Worm (Caenorhabditis elegans) whole organism, dauer: ENCODE results near the gene Y75B12A.2.
"Not testable (repeated sequence)": the region's sequence is repeated elsewhere in the genome, so short reads cannot be mapped to it uniquely, and the experiment has no call there.

Source experiments
- unc-62 ChIP-seq: sonication (generic microtip); optimal IDR thresholded peaks from 2 replicates; lab custom pipeline; 2017; ENCODE audit warnings: missing biosample characterization, missing genetic modification reagents, missing genetic modification characterization

Gene Y75B12A.2

DNA sequence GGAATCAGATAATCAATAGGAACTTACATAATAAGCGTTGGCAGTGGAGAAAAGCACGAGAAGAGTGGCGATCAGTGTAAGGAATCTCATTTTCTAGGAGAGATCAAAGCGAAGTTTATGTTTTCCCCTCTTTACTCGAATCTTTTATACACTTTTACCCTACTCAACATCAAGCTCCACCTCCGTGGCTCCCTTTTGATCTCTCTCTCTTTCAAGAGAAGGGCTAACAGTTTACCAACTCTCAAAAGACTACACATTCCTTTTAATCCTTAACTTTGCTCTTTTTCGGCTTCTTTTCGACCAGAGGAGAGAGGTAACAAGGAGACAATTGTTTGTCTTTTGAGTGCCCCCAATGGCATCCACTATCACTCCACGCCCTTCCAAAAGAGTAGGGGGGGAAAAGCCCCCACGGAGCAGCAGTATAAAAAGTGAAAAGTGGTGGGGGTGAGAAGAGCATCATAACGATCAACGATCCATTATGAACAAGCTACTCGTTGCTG, 22.1 kb upstream of the Y75B12A.2 start, which contains the start of the genes C01G10.15 and C01G10.6:
Gene C01G10.15 (minus strand): TSS at position 101 of the 500 bp plus-strand sequence.
Gene C01G10.6 (plus strand): TSS at position 450 of the 500 bp plus-strand sequence.
- TF ChIP-seq unc-62 (GFP tag; lab: Kevin White, UChicago), result no peak

DNA sequence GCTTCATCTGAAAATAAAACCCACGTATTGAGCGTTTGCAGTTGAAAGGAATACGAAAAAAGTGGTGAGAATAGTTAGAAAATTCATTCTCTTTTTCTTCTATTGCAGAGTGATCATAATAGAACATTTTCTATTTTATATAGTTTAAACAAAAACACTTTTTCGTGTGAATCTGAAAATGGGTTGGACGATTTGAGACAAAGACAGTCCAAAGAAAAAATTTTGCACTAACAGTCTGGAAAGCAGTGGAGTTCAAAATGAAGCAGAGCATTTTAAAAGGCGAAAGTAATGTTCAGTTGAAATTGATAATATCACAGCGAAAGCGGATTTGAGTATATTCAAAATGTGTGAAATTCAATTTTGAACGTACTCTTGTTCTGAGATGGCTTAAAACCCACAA, 20.7 kb upstream of the Y75B12A.2 start, which contains the start of gene C01G10.18:
Gene C01G10.18 (minus strand): TSS at position 101 of the 400 bp plus-strand sequence.
- no peak for TF ChIP-seq unc-62 (GFP tag; lab: Kevin White, UChicago)

DNA sequence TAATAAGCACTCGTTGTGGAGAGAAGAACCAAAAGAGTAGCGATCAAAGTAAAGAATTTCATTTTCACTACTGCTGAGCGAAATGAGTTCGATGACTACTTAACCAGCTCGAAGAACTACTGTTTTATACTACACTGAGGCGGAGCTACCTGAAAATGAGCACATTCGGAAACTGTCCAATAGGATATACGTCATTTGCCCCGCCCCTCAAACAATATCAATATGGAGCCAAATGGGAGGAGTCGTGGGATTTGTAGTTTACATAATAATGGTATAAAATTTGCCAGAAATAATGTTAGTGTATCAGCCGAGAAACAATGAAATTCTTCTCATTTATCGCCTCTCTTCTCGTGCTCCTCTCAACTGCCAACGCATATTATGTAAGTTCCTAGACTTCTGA, 19.9 kb upstream of the Y75B12A.2 start, which contains the start of the genes C01G10.5 and C01G10.4:
Gene C01G10.5 (minus strand): TSS at position 101 of the 400 bp plus-strand sequence.
Gene C01G10.4 (plus strand): TSS at position 303 of the 400 bp plus-strand sequence.
- TF ChIP-seq unc-62 (GFP tag; lab: Kevin White, UChicago), result no peak

DNA sequence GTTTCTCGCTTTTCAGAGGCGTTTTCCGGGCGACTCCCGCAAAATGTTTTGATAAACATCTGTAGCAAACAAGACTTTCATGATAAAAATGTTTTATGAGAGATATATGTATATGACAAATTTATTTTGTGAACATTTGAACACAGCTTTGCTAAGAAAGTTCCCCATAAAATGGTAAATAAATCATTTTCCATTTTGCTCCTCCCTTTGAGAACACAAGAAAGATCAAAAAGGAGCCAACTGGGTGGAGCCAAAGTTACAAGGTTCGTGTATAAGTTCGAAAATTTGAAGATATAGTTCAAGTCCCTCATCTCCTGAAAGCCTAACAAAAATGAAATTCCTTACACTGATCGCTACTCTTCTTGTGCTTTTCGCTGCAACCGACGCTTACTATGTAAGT, 18.9 kb upstream of the Y75B12A.2 start, which contains the start of gene C01G10.17:
Gene C01G10.17 (plus strand): TSS at position 301 of the 400 bp plus-strand sequence.
- TF ChIP-seq unc-62 (GFP tag; lab: Kevin White, UChicago), result no peak

DNA sequence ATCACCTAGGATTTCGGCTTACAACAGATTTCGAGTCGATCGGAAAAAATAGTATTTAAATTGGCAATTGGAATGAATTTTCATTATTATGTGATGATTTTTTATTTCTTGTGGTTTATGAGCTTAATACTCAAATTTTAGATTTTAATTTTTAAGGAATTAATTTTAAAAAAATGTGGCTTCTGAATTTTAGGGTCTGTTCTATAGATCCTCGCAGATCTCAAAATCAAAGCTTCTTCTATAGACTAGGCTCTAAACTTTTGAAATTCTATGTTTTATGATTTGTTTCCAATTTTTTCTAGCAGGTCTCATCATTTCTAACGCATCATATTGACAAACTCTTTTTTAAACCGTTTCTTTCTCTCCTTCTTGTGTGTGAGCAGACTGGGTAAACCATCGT, 16.7 kb upstream of the Y75B12A.2 start, which contains the start of gene txt-12:
Gene txt-12 (plus strand): TSS at position 301 of the 400 bp plus-strand sequence.
- TF ChIP-seq unc-62 (GFP tag; lab: Kevin White, UChicago), result no peak

DNA sequence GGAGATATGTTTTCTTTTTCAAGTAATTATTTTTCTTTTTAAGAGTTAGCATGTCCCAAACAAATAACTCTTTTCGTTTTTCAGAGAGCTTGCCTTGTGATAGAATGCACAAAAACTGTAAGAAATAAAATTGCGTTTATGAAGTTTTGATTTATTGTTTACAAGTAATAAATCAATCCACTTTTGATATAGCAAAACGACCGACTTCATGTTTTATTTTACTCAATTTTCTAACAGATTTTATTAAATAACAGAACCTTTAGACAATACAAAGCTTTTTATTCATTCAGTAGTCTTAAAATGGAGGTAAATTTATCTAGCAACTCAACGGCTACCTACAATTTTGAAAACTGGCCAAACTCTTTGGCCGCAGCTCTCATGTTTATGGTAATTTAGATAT, 14.6 kb upstream of the Y75B12A.2 start, which contains the start of gene srx-78:
Gene srx-78 (plus strand): TSS at position 301 of the 400 bp plus-strand sequence.
- TF ChIP-seq unc-62 (GFP tag; lab: Kevin White, UChicago), result no peak

DNA sequence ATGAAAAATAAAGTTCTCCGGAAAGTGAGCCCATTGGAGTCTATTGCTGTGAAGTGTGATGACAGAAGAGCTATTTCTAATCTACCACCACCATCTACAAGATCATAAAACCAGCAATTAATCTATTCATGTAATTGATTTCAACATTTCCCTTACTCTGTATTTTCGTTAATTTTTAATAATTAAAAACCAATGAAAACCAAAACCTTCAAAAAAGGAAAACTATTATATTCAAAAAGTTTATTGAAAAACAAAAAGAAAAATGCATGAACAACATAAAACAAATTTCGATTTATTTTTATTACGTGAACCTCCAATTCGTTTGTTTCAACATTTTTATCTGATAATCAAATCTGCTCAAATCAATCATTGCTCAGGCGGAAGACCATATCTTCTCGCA, 9.9 kb upstream of the Y75B12A.2 start, which contains the start of gene C01G10.1:
Gene C01G10.1 (plus strand): TSS at position 301 of the 400 bp plus-strand sequence.
- TF ChIP-seq unc-62 (GFP tag; lab: Kevin White, UChicago), result no peak

DNA sequence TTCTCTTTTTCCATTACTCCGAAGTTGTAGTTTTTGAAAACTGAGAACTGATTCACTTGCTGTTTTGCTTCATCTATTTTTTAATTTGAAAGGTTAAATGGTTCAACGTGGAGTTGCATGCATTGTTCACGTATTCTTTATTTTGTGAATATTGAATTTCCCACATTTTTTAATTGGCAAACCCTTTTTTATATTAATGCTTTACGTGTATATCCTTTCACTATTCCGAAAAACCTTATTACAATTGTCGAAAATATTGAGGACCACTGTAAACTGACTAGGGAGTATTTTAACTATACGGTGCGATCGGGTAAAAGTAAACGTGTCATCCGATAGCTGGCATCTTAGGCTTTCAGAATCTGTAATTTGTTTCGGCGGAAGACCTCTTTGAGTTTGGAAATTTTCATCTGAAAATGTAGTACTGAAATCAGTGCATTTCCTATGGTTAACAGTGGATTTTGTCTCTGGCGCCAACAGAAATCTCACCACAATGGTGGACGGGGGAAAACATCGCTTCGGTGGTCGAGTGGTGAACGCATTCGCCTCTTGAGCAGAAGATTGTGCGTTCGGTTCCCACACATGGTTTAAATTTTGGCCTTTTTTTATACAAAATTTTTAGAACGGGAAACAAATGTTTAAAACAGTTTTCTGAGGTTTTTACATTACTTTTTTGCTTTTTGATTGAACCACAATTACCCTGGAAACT, 3.3 kb upstream of the Y75B12A.2 start, which contains the start of gene C01G10.14:
Gene C01G10.14 (minus strand): TSS at position 51 of the 706 bp plus-strand sequence.
- TF ChIP-seq unc-62 (GFP tag; lab: Kevin White, UChicago), result not testable (repeated sequence)

DNA sequence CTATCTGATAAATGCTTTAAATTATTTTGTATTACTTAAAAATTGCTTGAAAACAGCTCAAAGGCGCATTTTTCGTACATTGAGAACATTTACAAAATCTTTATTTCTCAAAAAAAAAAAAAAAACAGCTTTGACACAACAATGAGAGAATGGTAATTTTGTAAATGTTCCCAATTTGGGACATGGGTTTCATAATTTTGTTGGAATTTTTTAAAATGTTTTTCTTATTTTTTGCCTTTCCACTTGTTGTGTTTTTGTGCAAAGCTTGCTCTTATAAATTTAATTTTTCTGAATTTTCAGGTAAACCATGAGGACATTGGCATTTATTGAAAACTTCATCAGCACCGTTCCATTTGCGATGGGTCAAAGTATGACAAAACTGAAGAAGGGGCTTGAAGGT, 2.3 kb downstream of the Y75B12A.2 start, which contains the start of gene T01G5.7:
Gene T01G5.7 (plus strand): TSS at position 301 of the 400 bp plus-strand sequence.
- TF ChIP-seq unc-62 (GFP tag; lab: Kevin White, UChicago), result no peak

DNA sequence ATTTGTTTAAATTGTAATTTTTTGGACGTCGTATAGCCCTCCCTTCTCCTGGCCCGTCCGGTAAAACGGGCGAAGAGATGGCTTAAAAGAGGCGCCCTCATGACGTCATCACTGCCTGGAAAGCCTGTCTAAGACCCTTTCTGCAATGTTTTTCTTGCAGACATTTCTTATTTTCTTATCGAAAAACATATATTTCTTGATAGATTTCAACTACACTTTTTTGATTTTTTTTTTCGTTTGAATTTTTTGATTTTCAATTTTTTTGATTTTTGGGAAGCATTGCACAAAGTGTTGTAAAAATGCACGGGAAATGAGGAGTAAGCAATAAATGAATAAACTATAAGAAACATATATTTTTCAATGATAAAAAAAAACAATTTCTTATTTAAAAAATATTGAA, 4.6 kb downstream of the Y75B12A.2 start, which contains the start of gene T01G5.6:
Gene T01G5.6 (minus strand): TSS at position 101 of the 400 bp plus-strand sequence.
- no peak for TF ChIP-seq unc-62 (GFP tag; lab: Kevin White, UChicago)

DNA sequence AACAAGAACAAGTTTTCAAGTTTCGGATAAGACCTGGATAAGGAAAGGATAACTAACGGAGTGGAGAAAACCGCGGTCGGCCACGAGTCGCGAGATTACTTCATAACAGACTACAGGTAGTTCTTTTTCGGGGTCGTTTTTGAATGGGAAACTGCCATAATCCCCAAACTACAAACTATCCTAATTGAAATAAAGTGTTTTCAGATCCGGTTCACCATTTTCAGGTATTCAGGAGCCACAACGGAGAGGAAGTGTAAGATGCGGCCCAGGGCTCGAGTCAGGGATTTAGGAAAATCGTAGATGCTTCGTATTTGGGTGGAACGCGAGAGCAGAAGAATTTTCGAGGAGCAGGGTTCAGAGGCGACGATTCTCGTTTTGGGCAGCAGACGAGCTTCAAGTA, 6.6 kb downstream of the Y75B12A.2 start, which contains the start of gene T01G5.8:
Gene T01G5.8 (plus strand): TSS at position 301 of the 400 bp plus-strand sequence.
- not testable (repeated sequence) for TF ChIP-seq unc-62 (GFP tag; lab: Kevin White, UChicago)

DNA sequence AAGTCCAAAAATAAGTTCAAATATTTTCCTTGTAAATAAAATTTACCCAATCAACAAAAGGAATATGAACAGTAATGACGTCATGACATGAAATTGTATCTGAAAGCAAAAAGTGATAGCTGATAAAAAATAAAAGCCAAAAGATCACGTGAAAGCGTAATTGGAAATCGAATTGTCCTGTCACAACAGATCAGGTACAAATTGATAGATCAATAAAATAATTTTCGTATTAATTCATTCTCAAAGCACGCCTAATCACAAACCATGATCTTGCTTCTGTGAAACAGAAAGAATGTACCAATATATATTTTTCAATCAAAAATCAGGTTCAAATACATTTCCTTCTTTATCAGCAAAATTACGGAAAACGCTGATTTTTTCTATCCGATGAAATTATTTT, 10.2 kb downstream of the Y75B12A.2 start, which contains the start of gene flor-1:
Gene flor-1 (minus strand): TSS at position 101 of the 400 bp plus-strand sequence.
- no peak for TF ChIP-seq unc-62 (GFP tag; lab: Kevin White, UChicago)

DNA sequence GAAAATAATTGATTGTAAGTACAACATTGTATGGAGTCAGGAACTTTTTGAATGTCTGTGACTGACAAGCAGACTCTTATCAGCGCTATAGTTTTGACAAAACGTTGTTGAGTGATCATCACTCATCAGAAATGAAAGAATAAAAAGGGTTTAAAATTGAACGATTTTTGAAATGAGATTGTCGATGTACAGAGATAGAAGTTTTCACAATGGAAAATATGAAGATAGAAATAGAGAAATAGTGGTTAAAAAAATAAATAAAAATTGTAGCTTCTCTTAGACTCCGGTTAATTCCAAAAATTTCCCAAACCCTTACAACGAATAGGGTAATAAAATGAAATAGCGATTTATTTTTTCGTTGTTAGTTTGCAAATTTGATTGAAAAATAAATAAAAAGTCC, 15.8 kb downstream of the Y75B12A.2 start, which contains the start of gene ugt-30:
Gene ugt-30 (minus strand): TSS at position 101 of the 400 bp plus-strand sequence.
- not testable (repeated sequence) for TF ChIP-seq unc-62 (GFP tag; lab: Kevin White, UChicago)

DNA sequence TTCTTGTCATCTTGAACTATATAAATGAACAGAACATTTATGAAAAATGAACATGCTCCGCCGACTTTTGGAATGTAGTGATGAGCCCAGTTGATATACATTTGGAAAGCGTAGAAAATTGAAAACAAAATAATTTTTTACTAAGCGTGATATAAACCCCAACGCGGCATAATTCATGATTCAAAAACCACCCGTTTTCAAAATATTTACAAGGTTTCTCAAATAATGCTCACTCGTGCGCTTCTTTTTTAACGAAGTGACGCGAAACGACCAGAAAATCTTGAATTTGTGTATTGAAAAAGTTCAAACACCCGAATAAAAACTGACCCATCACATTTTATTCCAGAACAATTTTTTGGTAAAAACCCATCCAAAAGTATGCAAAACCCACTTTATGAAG, 18.1 kb downstream of the Y75B12A.2 start, which contains the start of gene srj-27:
Gene srj-27 (minus strand): TSS at position 101 of the 400 bp plus-strand sequence.
- no peak for TF ChIP-seq unc-62 (GFP tag; lab: Kevin White, UChicago)

DNA sequence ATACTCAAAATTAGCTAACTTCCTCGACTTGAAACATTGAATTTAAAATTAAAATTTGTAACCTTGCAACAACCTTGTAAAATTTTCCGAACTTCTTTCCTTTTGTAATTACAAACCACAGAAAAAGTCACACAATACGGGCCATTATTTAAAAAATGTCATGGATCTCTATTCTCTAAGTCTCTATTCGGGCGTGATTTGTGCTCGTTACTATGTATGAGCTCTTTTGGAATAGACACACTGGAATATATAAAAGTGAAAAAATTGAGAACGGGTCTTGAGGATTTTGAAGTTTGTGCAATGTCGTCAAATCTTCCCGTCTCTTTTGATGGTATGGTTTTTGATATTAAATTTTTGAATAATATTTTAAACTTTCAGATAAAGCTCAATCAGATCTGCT, 18.6 kb downstream of the Y75B12A.2 start, which contains the start of gene srr-7:
Gene srr-7 (plus strand): TSS at position 301 of the 400 bp plus-strand sequence.
- no peak for TF ChIP-seq unc-62 (GFP tag; lab: Kevin White, UChicago)
